Fruit fly (Drosophila melanogaster) whole organism, embryonic: ENCODE data around the gene RpL35.
A peak's percentile ranks its signal among the peaks of the same experiment; 100 is the strongest.

Experiments
- CG10366 ChIP-seq: fragments of 200-800 bp; sonication (Bioruptor generic); IDR thresholded peaks from 2 replicates; pipeline ENCODE4 v1.3.6; 2022; ENCODE audit warnings: missing biosample characterization, missing genetic modification characterization
- CG11695 ChIP-seq: fragments of 200-800 bp; sonication (Bioruptor generic); IDR thresholded peaks from 3 replicates; pipeline ENCODE4 v1.3.6; 2022; ENCODE audit warnings: missing biosample characterization, missing genetic modification characterization
- CG12299 ChIP-seq: fragments of 200-800 bp; sonication (Bioruptor generic); optimal IDR thresholded peaks from 2 replicates; lab custom pipeline; 2018; ENCODE audit warnings: missing biosample characterization, mild to moderate bottlenecking, missing genetic modification characterization
- CG1233 ChIP-seq: fragments of 200-800 bp; sonication (Bioruptor generic); optimal IDR thresholded peaks from 4 replicates; lab custom pipeline; 2018; ENCODE audit warnings: missing biosample characterization, mild to moderate bottlenecking, missing genetic modification characterization
- CG17385 ChIP-seq: fragments of 200-800 bp; sonication (Bioruptor generic); optimal IDR thresholded peaks from 3 replicates; lab custom pipeline; 2018; ENCODE audit warnings: missing biosample characterization, mild to moderate bottlenecking, missing genetic modification characterization
- CG2120 ChIP-seq: fragments of 200-800 bp; sonication (Bioruptor generic); optimal IDR thresholded peaks from 3 replicates; lab custom pipeline; 2016; ENCODE audit warnings: missing biosample characterization, missing genetic modification characterization
- CG2129 ChIP-seq: fragments of 200-800 bp; sonication (Bioruptor generic); IDR thresholded peaks from 2 replicates; pipeline ENCODE4 v1.3.6; 2022; ENCODE audit warnings: missing biosample characterization, missing genetic modification characterization; ENCODE audit not compliant: partially characterized antibody
- CG30403 ChIP-seq: fragments of 200-800 bp; sonication (Bioruptor generic); optimal IDR thresholded peaks from 3 replicates; lab custom pipeline; 2016; ENCODE audit warnings: missing biosample characterization, missing genetic modification characterization
- CG3163 ChIP-seq: fragments of 200-800 bp; sonication (Bioruptor generic); optimal IDR thresholded peaks from 3 replicates; lab custom pipeline; 2016; ENCODE audit warnings: missing biosample characterization, missing genetic modification characterization
- CG33213 ChIP-seq: fragments of 200-800 bp; sonication (Bioruptor generic); optimal IDR thresholded peaks from 3 replicates; lab custom pipeline; 2016; ENCODE audit warnings: missing biosample characterization, missing genetic modification characterization
- CG4328 ChIP-seq: fragments of 200-800 bp; sonication (Bioruptor generic); optimal IDR thresholded peaks from 3 replicates; lab custom pipeline; 2017; ENCODE audit warnings: missing biosample characterization, missing genetic modification reagents, missing genetic modification characterization
- CG4617 ChIP-seq: fragments of 200-800 bp; sonication (Bioruptor generic); optimal IDR thresholded peaks from 3 replicates; lab custom pipeline; 2016; ENCODE audit warnings: missing biosample characterization, missing genetic modification characterization, borderline replicate concordance
- CG6175 ChIP-seq: fragments of 200-800 bp; sonication (Bioruptor generic); IDR thresholded peaks from 3 replicates; pipeline ENCODE4 v1.3.6; 2022; ENCODE audit warnings: missing biosample characterization, missing genetic modification characterization
- CG8359 ChIP-seq: fragments of 200-800 bp; sonication (Bioruptor generic); optimal IDR thresholded peaks from 2 replicates; lab custom pipeline; 2017; ENCODE audit warnings: missing biosample characterization, mild to moderate bottlenecking, missing genetic modification characterization, borderline replicate concordance
- Dek ChIP-seq: fragments of 200-800 bp; sonication (Bioruptor generic); optimal IDR thresholded peaks from 3 replicates; lab custom pipeline; 2019; ENCODE audit warnings: missing biosample characterization, mild to moderate bottlenecking, missing genetic modification characterization, moderate library complexity
- Dref ChIP-seq: fragments of 200-800 bp; sonication (Bioruptor generic); IDR thresholded peaks from 2 replicates; pipeline ENCODE4 v1.3.6; 2022; ENCODE audit warnings: missing biosample characterization, missing genetic modification characterization
- Fer3 ChIP-seq: fragments of 200-800 bp; sonication (Bioruptor generic); optimal IDR thresholded peaks from 2 replicates; lab custom pipeline; 2018; ENCODE audit warnings: missing biosample characterization, mild to moderate bottlenecking, missing genetic modification characterization, moderate library complexity
- Hand ChIP-seq: fragments of 200-800 bp; sonication (Bioruptor generic); optimal IDR thresholded peaks from 2 replicates; lab custom pipeline; 2017; ENCODE audit warnings: mild to moderate bottlenecking, missing biosample characterization, missing genetic modification reagents, missing genetic modification characterization
- Nf-YC ChIP-seq: fragments of 200-800 bp; optimal IDR thresholded peaks from 3 replicates; lab custom pipeline; 2019; ENCODE audit warnings: missing biosample characterization, mild to moderate bottlenecking, missing genetic modification characterization, moderate library complexity
- Scr ChIP-seq: fragments of 200-800 bp; sonication (Bioruptor generic); IDR thresholded peaks from 2 replicates; pipeline ENCODE4 v1.3.6; 2022; ENCODE audit warnings: missing biosample characterization, missing genetic modification characterization; ENCODE audit not compliant: partially characterized antibody
- Side ChIP-seq: fragments of 200-800 bp; sonication (Bioruptor generic); optimal IDR thresholded peaks from 2 replicates; lab custom pipeline; 2016; ENCODE audit warnings: missing biosample characterization, missing genetic modification characterization
- Sox100B ChIP-seq: fragments of 200-800 bp; sonication (Bioruptor generic); optimal IDR thresholded peaks from 3 replicates; lab custom pipeline; 2018; ENCODE audit warnings: missing biosample characterization, mild to moderate bottlenecking, missing genetic modification characterization
- Xrp1 ChIP-seq: fragments of 200-800 bp; sonication (Bioruptor generic); IDR thresholded peaks from 2 replicates; pipeline ENCODE4 v1.3.6; 2022; ENCODE audit warnings: missing biosample characterization, missing genetic modification characterization
- aop ChIP-seq: fragments of 200-800 bp; sonication (Bioruptor generic); IDR thresholded peaks from 2 replicates; pipeline ENCODE4 v1.3.6; 2022; ENCODE audit warnings: missing biosample characterization, missing genetic modification characterization
- bcd ChIP-seq: fragments of 200-800 bp; sonication (Bioruptor generic); optimal IDR thresholded peaks from 2 replicates; lab custom pipeline; 2017; ENCODE audit warnings: missing biosample characterization, mild to moderate bottlenecking, missing genetic modification characterization
- bowl ChIP-seq: fragments of 200-800 bp; sonication (Bioruptor generic); IDR thresholded peaks from 2 replicates; pipeline ENCODE4 v1.3.6; 2022; ENCODE audit warnings: missing biosample characterization, missing genetic modification characterization
- chinmo ChIP-seq: fragments of 200-800 bp; sonication (Bioruptor generic); IDR thresholded peaks from 4 replicates; pipeline ENCODE4 v1.3.6; 2022; ENCODE audit warnings: missing biosample characterization, missing genetic modification characterization; ENCODE audit not compliant: partially characterized antibody
- ci ChIP-seq: fragments of 200-800 bp; sonication (Bioruptor generic); IDR thresholded peaks from 3 replicates; pipeline ENCODE4 v1.3.6; 2022; ENCODE audit warnings: missing biosample characterization, missing genetic modification characterization
- corto ChIP-seq: fragments of 200-800 bp; sonication (Bioruptor generic); optimal IDR thresholded peaks from 2 replicates; lab custom pipeline; 2016; ENCODE audit warnings: missing biosample characterization, mild to moderate bottlenecking, missing genetic modification characterization, moderate library complexity
- croc ChIP-seq: fragments of 200-800 bp; sonication (Bioruptor generic); conservative IDR thresholded peaks from 3 replicates; pipeline ENCODE4 v1.3.6; 2022; ENCODE audit warnings: missing biosample characterization, missing genetic modification characterization
- danr ChIP-seq: fragments of 200-800 bp; sonication (Bioruptor generic); IDR thresholded peaks from 2 replicates; pipeline ENCODE4 v1.3.6; 2022; ENCODE audit warnings: missing biosample characterization, missing genetic modification characterization
- fd96Cb ChIP-seq: fragments of 200-800 bp; sonication (Bioruptor generic); optimal IDR thresholded peaks from 2 replicates; lab custom pipeline; 2018; ENCODE audit warnings: missing biosample characterization, mild to moderate bottlenecking, missing genetic modification characterization, moderate library complexity
- gt ChIP-seq: fragments of 200-800 bp; sonication (Bioruptor generic); IDR thresholded peaks from 2 replicates; pipeline ENCODE4 v1.3.6; 2022; ENCODE audit warnings: missing biosample characterization, missing genetic modification characterization
- inv ChIP-seq: fragments of 200-800 bp; sonication (Bioruptor generic); IDR thresholded peaks from 2 replicates; pipeline ENCODE4 v1.3.6; 2022; ENCODE audit warnings: missing biosample characterization, missing genetic modification characterization; ENCODE audit not compliant: partially characterized antibody
- nerfin-1 ChIP-seq: fragments of 200-800 bp; sonication (Bioruptor generic); optimal IDR thresholded peaks from 3 replicates; lab custom pipeline; 2019; ENCODE audit warnings: missing biosample characterization, mild to moderate bottlenecking, missing genetic modification characterization, moderate library complexity
- pan ChIP-seq, 4 experiments: fragments of >200 bp in 3 of 4; fragments of 200-800 bp in 1 of 4; sonication (Bioruptor generic) in 1 of 4; optimal IDR thresholded peaks in 3 of 4; IDR thresholded peaks in 1 of 4; 2 replicates each; pipeline versions ENCODE4 v1.3.6 to Lab custom; 2017 to 2022; ENCODE audit warnings: missing biosample characterization in 2 of 4, missing genetic modification characterization in 2 of 4, mixed read lengths in 1 of 4
- psq ChIP-seq: fragments of 200-800 bp; sonication (Bioruptor generic); optimal IDR thresholded peaks from 2 replicates; lab custom pipeline; 2017; ENCODE audit warnings: missing biosample characterization, missing genetic modification characterization
- row ChIP-seq: fragments of 200-800 bp; sonication (Bioruptor generic); IDR thresholded peaks from 3 replicates; pipeline ENCODE4 v1.3.6; 2022; ENCODE audit warnings: missing biosample characterization, missing genetic modification characterization
- tin ChIP-seq: fragments of 200-800 bp; sonication (Bioruptor generic); optimal IDR thresholded peaks from 3 replicates; lab custom pipeline; 2016; ENCODE audit warnings: missing biosample characterization, missing genetic modification characterization
- tna ChIP-seq: fragments of 200-800 bp; sonication (Bioruptor generic); IDR thresholded peaks from 2 replicates; pipeline ENCODE4 v1.3.6; 2022; ENCODE audit warnings: missing biosample characterization, missing genetic modification characterization; ENCODE audit not compliant: partially characterized antibody

The RpL35 gene

DNA sequence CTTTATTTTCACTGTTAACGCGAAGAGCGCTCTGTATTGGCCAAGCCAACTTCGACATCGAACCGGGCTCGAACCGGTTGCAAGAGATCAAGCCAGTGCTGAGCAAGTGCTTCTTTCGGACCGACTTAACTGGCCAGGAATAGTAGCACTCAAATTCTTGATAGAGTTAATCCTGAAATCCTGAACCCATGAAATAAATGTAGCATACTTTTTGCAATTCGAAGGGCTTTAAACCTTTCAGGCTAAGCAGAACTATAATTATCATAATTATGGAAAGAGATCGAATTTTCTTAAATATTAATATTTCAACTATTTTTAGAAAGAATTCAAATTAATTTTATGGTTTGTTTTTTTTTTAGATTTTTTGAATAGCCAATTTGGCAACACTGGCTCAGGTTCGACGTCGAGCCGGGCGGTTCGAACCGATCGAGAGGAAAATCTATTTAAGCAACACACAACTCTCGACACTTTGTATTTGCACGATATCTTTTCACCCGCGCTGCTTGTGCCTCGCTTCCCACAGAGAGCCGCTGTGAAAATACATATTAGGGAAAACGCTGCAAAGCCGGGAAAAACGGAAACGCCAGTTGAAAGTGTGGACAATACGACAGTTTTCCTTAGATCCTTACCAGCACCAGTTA is 26.0 kb downstream of the RpL35 start, which contains the start of gene AdamTS-B (continued):
- TF ChIP-seq CG12299 (no peak), Side (GFP tag; lab: Kevin White, UChicago) (no peak), CG3163 (no peak), CG30403 (GFP tag; lab: Kevin White, UChicago) (peak; percentile 65), CG8359 (no peak), CG4617 (GFP tag; lab: Kevin White, UChicago) (no peak), psq (GFP tag; lab: Kevin White, UChicago) (no peak), bowl (GFP tag; lab: Robert Waterston, UW) (peak; percentile 12; the same call in 1 of the 2 replicates), croc (GFP tag; lab: Robert Waterston, UW) (peak; percentile 48), CG33213 (GFP tag; lab: Kevin White, UChicago) (no peak), row (GFP tag; lab: Robert Waterston, UW) (peak; percentile 81), Sox100B (GFP tag; lab: Kevin White, UChicago) (peak; percentile 58), Scr (GFP tag; lab: Robert Waterston, UW) (no peak), Hand (GFP tag; lab: Kevin White, UChicago) (no peak), gt (GFP tag; lab: Robert Waterston, UW) (no peak), aop (GFP tag; lab: Robert Waterston, UW) (no peak), Xrp1 (GFP tag; lab: Robert Waterston, UW) (peak; percentile 76), pan (optimal IDR thresholded peaks at IDR 0.05; lab: Kevin White, UChicago) (no peak), pan (GFP tag; optimal IDR thresholded peaks at IDR 0.05 in 1 of 2, IDR thresholded peaks at IDR 0.05 in 1 of 2) (peak in 1 of 2 experiments; percentile 41), CG6175 (no peak), inv (GFP tag; lab: Robert Waterston, UW) (no peak), CG2129 (GFP tag; lab: Robert Waterston, UW) (no peak), CG17385 (GFP tag; lab: Kevin White, UChicago) (peak; percentile 42), tin (GFP tag; lab: Kevin White, UChicago) (peak; percentile 16), CG10366 (GFP tag; lab: Robert Waterston, UW) (peak; percentile 18; the same call in 1 of the 2 replicates), Nf-YC (peak; percentile 25), chinmo (GFP tag; lab: Robert Waterston, UW) (no peak), CG11695 (GFP tag; lab: Robert Waterston, UW) (peak; percentile 50; the same call in 2 of the 3 replicates), CG1233 (peak; percentile 49), nerfin-1 (tag; lab: Kevin White, UChicago) (peak; percentile 24), Dref (GFP tag; lab: Robert Waterston, UW) (no peak), CG2120 (GFP tag; lab: Kevin White, UChicago) (peak; percentile 43), danr (GFP tag; lab: Robert Waterston, UW) (no peak), ci (GFP tag; lab: Robert Waterston, UW) (no peak), corto (GFP tag; lab: Kevin White, UChicago) (no peak), tna (GFP tag; lab: Robert Waterston, UW) (no peak), Dek (tag; lab: Kevin White, UChicago) (peak; percentile 36), Fer3 (tag; lab: Kevin White, UChicago) (peak; percentile 18), CG4328 (GFP tag; lab: Kevin White, UChicago) (no peak), fd96Cb (tag; lab: Kevin White, UChicago) (peak; percentile 22), bcd (GFP tag; lab: Kevin White, UChicago) (peak; percentile 44)
